Worm (Caenorhabditis elegans) whole organism, young adult: ENCODE results near the gene C24H10.3.

Experiments used
- C06A6.2 ChIP-seq: fragments of 200-800 bp; sonication (Bioruptor generic); conservative IDR thresholded peaks from 2 replicates; pipeline ENCODE4 v1.3.6; 2022; ENCODE audit warnings: missing genetic modification characterization, missing compliant biosample characterization
- F22D6.2 ChIP-seq: sonication (generic microtip); optimal IDR thresholded peaks from 2 replicates; lab custom pipeline; 2016; ENCODE audit warnings: mild to moderate bottlenecking, missing genetic modification characterization, missing compliant biosample characterization
- F37B4.10 ChIP-seq: fragments of 200-800 bp; sonication (Bioruptor generic); IDR thresholded peaks from 2 replicates; pipeline ENCODE4 v1.3.6; 2022; ENCODE audit warnings: missing genetic modification characterization, missing compliant biosample characterization
- F52B5.7 ChIP-seq: sonication (generic microtip); optimal IDR thresholded peaks from 2 replicates; lab custom pipeline; 2016; ENCODE audit warnings: mild to moderate bottlenecking, missing genetic modification characterization, missing compliant biosample characterization
- T07F8.4 ChIP-seq: sonication (generic microtip); optimal IDR thresholded peaks from 2 replicates; lab custom pipeline; 2016; ENCODE audit warnings: mild to moderate bottlenecking, missing genetic modification characterization, moderate library complexity, missing compliant biosample characterization
- Y53G8AR.9 ChIP-seq: fragments of 200-800 bp; sonication (Bioruptor generic); conservative IDR thresholded peaks from 2 replicates; pipeline ENCODE4 v1.3.6; 2022; ENCODE audit warnings: missing genetic modification reagents, missing genetic modification characterization, missing compliant biosample characterization
- akir-1 ChIP-seq: fragments of 200-800 bp; sonication (Bioruptor generic); optimal IDR thresholded peaks from 2 replicates; lab custom pipeline; 2018; ENCODE audit warnings: mild to moderate bottlenecking, missing genetic modification characterization, moderate library complexity, missing compliant biosample characterization
- ama-1 ChIP-seq, 3 experiments: fragments of 150-350 bp in 1 of 3; sonication (generic microtip) in 2 of 3; optimal IDR thresholded peaks; 2 replicates each; lab custom pipeline; 2014 to 2018; ENCODE audit warnings: missing biosample characterization in 2 of 3, missing genetic modification characterization in 2 of 3, missing genetic modification reagents in 2 of 3
- attf-5 ChIP-seq: fragments of 200-800 bp; sonication (Bioruptor generic); optimal IDR thresholded peaks from 2 replicates; lab custom pipeline; 2018; ENCODE audit warnings: mild to moderate bottlenecking, missing genetic modification characterization, missing compliant biosample characterization
- cebp-1 ChIP-seq, 2 experiments: fragments of 200-800 bp in 1 of 2; sonication (Bioruptor generic) in 1 of 2; sonication (generic microtip) in 1 of 2; IDR thresholded peaks in 1 of 2; optimal IDR thresholded peaks in 1 of 2; 2 replicates each; pipeline versions ENCODE4 v1.3.6 to Lab custom; 2017 to 2022; ENCODE audit warnings: missing compliant biosample characterization in 2 of 2, missing genetic modification characterization in 2 of 2, mild to moderate bottlenecking in 1 of 2, missing genetic modification reagents in 1 of 2, moderate library complexity in 1 of 2
- ceh-40 ChIP-seq: fragments of 200-800 bp; sonication (Bioruptor generic); IDR thresholded peaks from 2 replicates; pipeline ENCODE4 v1.3.6; 2022; ENCODE audit warnings: missing genetic modification characterization, missing compliant biosample characterization
- ceh-91 ChIP-seq: fragments of 200-800 bp; sonication (Bioruptor generic); IDR thresholded peaks from 2 replicates; pipeline ENCODE4 v1.3.6; 2022; ENCODE audit warnings: missing genetic modification reagents, missing genetic modification characterization, missing compliant biosample characterization
- dox-1 ChIP-seq: fragments of 200-800 bp; sonication (Bioruptor generic); IDR thresholded peaks from 2 replicates; pipeline ENCODE4 v1.3.6; 2022; ENCODE audit warnings: missing genetic modification reagents, missing genetic modification characterization, missing compliant biosample characterization
- dpl-1 ChIP-seq: fragments of 150-350 bp; optimal IDR thresholded peaks from 2 replicates; lab custom pipeline; 2014; ENCODE audit warnings: missing biosample characterization, missing genetic modification reagents, missing genetic modification characterization
- ets-4 ChIP-seq: fragments of 200-800 bp; sonication (Bioruptor generic); optimal IDR thresholded peaks from 2 replicates; lab custom pipeline; 2018; ENCODE audit warnings: mild to moderate bottlenecking, missing genetic modification characterization, missing compliant biosample characterization
- fkh-3 ChIP-seq: sonication (generic microtip); optimal IDR thresholded peaks from 2 replicates; lab custom pipeline; 2016; ENCODE audit warnings: mild to moderate bottlenecking, missing genetic modification characterization, missing compliant biosample characterization
- gei-17 ChIP-seq: fragments of 200-800 bp; sonication (Bioruptor generic); optimal IDR thresholded peaks from 2 replicates; lab custom pipeline; 2018; ENCODE audit warnings: mild to moderate bottlenecking, missing genetic modification characterization, missing compliant biosample characterization
- him-1 ChIP-seq: sonication (generic microtip); optimal IDR thresholded peaks from 2 replicates; lab custom pipeline; 2016; ENCODE audit warnings: missing genotype, missing genetic modification reagents, missing genetic modification characterization, missing compliant biosample characterization
- hlh-12 ChIP-seq: sonication (generic microtip); optimal IDR thresholded peaks from 2 replicates; lab custom pipeline; 2016; ENCODE audit warnings: missing genetic modification characterization, missing compliant biosample characterization
- hmg-1.2 ChIP-seq: fragments of 200-800 bp; sonication (Bioruptor generic); IDR thresholded peaks from 2 replicates; pipeline ENCODE4 v1.3.6; 2022; ENCODE audit warnings: missing genetic modification reagents, missing genetic modification characterization, missing compliant biosample characterization
- lag-1 ChIP-seq: fragments of 200-800 bp; sonication (Bioruptor generic); IDR thresholded peaks from 2 replicates; pipeline ENCODE4 v1.3.6; 2022; ENCODE audit warnings: missing genetic modification reagents, missing genetic modification characterization, missing compliant biosample characterization
- let-526 ChIP-seq: fragments of 200-800 bp; sonication (Bioruptor generic); IDR thresholded peaks from 2 replicates; pipeline ENCODE4 v1.3.6; 2022; ENCODE audit warnings: missing genetic modification reagents, missing genetic modification characterization, missing compliant biosample characterization
- let-607 ChIP-seq, 2 experiments: fragments of 200-800 bp in 1 of 2; sonication (Bioruptor generic) in 1 of 2; sonication (generic microtip) in 1 of 2; optimal IDR thresholded peaks; 2 replicates each; lab custom pipeline; 2016 to 2018; ENCODE audit warnings: mild to moderate bottlenecking in 2 of 2, missing compliant biosample characterization in 2 of 2, missing genetic modification characterization in 2 of 2, moderate library complexity in 2 of 2, missing genotype in 1 of 2
- lin-26 ChIP-seq: fragments of 200-800 bp; sonication (Bioruptor generic); IDR thresholded peaks from 2 replicates; pipeline ENCODE4 v1.3.6; 2022; ENCODE audit warnings: missing genetic modification reagents, missing genetic modification characterization, missing compliant biosample characterization
- lin-35 ChIP-seq, 3 experiments: fragments of 150-350 bp in 2 of 3; sonication (generic microtip) in 1 of 3; optimal IDR thresholded peaks; 2 replicates each; lab custom pipeline; 2014 to 2018; ENCODE audit warnings: missing biosample characterization in 3 of 3, missing genetic modification characterization in 3 of 3, missing genetic modification reagents in 3 of 3
- lsy-27 ChIP-seq: sonication (generic microtip); optimal IDR thresholded peaks from 2 replicates; lab custom pipeline; 2017; ENCODE audit warnings: missing genetic modification characterization, mild to moderate bottlenecking, missing compliant biosample characterization, antibody characterized with exemption, missing genotype, borderline replicate concordance; ENCODE audit not compliant: insufficient read depth
- madf-10 ChIP-seq: sonication (generic microtip); optimal IDR thresholded peaks from 2 replicates; lab custom pipeline; 2016; ENCODE audit warnings: mild to moderate bottlenecking, missing genetic modification characterization, missing compliant biosample characterization
- madf-3 ChIP-seq: fragments of 200-800 bp; sonication (Bioruptor generic); IDR thresholded peaks from 2 replicates; pipeline ENCODE4 v1.3.6; 2022; ENCODE audit warnings: missing genetic modification reagents, missing genetic modification characterization, missing compliant biosample characterization
- madf-8 ChIP-seq: fragments of 200-800 bp; sonication (Bioruptor generic); conservative IDR thresholded peaks from 2 replicates; pipeline ENCODE4 v1.3.6; 2022; ENCODE audit warnings: missing genetic modification reagents, missing genetic modification characterization, missing compliant biosample characterization
- nhr-120 ChIP-seq: fragments of 200-800 bp; sonication (Bioruptor generic); IDR thresholded peaks from 2 replicates; pipeline ENCODE4 v1.3.6; 2022; ENCODE audit warnings: missing genetic modification characterization, missing compliant biosample characterization
- nhr-27 ChIP-seq: fragments of 200-800 bp; sonication (Bioruptor generic); optimal IDR thresholded peaks from 2 replicates; lab custom pipeline; 2018; ENCODE audit warnings: mild to moderate bottlenecking, missing genetic modification characterization, moderate library complexity, missing compliant biosample characterization
- nhr-80 ChIP-seq: sonication (generic microtip); optimal IDR thresholded peaks from 2 replicates; lab custom pipeline; 2016; ENCODE audit warnings: missing genetic modification characterization, missing compliant biosample characterization
- rcor-1 ChIP-seq: fragments of 200-800 bp; sonication (Bioruptor generic); IDR thresholded peaks from 2 replicates; pipeline ENCODE4 v1.3.6; 2022; ENCODE audit warnings: missing genetic modification reagents, missing genetic modification characterization, missing compliant biosample characterization
- snpc-1.1 ChIP-seq: sonication (generic microtip); optimal IDR thresholded peaks from 2 replicates; lab custom pipeline; 2017; ENCODE audit warnings: missing genetic modification characterization, mild to moderate bottlenecking, missing compliant biosample characterization, antibody characterized with exemption, moderate library complexity, missing genotype, missing genetic modification reagents; ENCODE audit not compliant: insufficient read depth
- snpc-4 ChIP-seq, 5 experiments: fragments of 150-350 bp in 1 of 5; sonication (generic microtip) in 4 of 5; optimal IDR thresholded peaks; 2 replicates each; lab custom pipeline; 2014 to 2018; ENCODE audit warnings: missing genetic modification characterization in 5 of 5, missing biosample characterization in 3 of 5, antibody characterized with exemption in 2 of 5, mild to moderate bottlenecking in 2 of 5, missing compliant biosample characterization in 2 of 5, missing genotype in 2 of 5, moderate library complexity in 2 of 5, missing genetic modification reagents in 1 of 5
- somi-1 ChIP-seq: fragments of 200-800 bp; sonication (Bioruptor generic); optimal IDR thresholded peaks from 2 replicates; lab custom pipeline; 2018; ENCODE audit warnings: mild to moderate bottlenecking, missing genetic modification characterization, missing compliant biosample characterization
- sptf-2 ChIP-seq: fragments of 200-800 bp; sonication (Bioruptor generic); optimal IDR thresholded peaks from 2 replicates; lab custom pipeline; 2018; ENCODE audit warnings: mild to moderate bottlenecking, missing genetic modification characterization, missing compliant biosample characterization
- ztf-22 ChIP-seq: fragments of 200-800 bp; sonication (Bioruptor generic); optimal IDR thresholded peaks from 2 replicates; lab custom pipeline; 2018; ENCODE audit warnings: mild to moderate bottlenecking, missing genetic modification characterization, moderate library complexity, missing compliant biosample characterization
- ztf-25 ChIP-seq: fragments of 200-800 bp; sonication (Bioruptor generic); IDR thresholded peaks from 2 replicates; pipeline ENCODE4 v1.3.6; 2022; ENCODE audit warnings: missing genetic modification reagents, missing genetic modification characterization, missing compliant biosample characterization
- ztf-26 ChIP-seq: sonication (generic microtip); optimal IDR thresholded peaks from 2 replicates; lab custom pipeline; 2017; ENCODE audit warnings: missing genetic modification characterization, missing compliant biosample characterization
- ztf-6 ChIP-seq: fragments of 200-800 bp; sonication (Bioruptor generic); IDR thresholded peaks from 2 replicates; pipeline ENCODE4 v1.3.6; 2022; ENCODE audit warnings: missing genetic modification reagents, missing genetic modification characterization, missing compliant biosample characterization

The C24H10.3 gene

DNA sequence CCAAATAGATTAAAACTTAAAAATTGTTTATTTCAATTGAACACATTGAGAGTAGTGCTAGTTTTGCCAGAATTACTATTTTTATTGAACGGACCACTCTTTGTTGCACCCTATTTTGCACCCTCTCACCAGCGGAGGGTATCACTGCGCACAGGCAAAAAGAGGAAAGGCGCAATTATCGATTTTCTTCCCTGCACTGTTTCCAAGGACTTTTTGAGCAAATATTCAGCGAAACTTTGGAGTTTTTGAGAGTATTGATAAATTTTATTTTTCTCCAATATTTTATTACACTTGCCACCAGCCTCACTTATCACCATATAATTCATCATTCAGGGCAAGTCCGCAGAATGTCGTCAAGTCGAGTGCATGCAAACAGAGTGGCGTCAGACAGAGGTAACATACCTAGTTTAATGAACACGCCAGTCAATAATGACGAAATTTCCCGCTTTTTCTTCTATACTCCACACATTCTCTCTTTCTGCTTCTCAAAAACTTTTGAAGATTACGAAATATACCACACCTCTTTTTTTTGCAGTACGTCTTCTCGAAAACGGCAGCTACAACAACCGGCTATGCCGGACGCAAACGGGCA is 42.7 kb upstream of the C24H10.3 start:
- TF ChIP-seq madf-8 (GFP tag; lab: Robert Waterston, UW) (no peak), attf-5 (GFP tag; lab: Kevin White, UChicago) (peak; percentile 35), dox-1 (GFP tag; lab: Robert Waterston, UW) (0 out of 2 replicates have a peak, but pooled peaks have one; percentile 15), cebp-1 (GFP tag; IDR thresholded peaks at IDR 0.05; lab: Robert Waterston, UW) (peak; percentile 85; the same call in 1 of the 2 replicates), cebp-1 (tag; optimal IDR thresholded peaks at IDR 0.05; lab: Kevin White, UChicago) (peak; percentile 96), ama-1 (optimal IDR thresholded peaks at IDR 0.05; lab: Kevin White, UChicago) (no peak), ama-1 (GFP tag; optimal IDR thresholded peaks at IDR 0.05; lab: Kevin White, UChicago) (no peak), nhr-80 (tag; lab: Kevin White, UChicago) (peak; percentile 78), fkh-3 (tag; lab: Kevin White, UChicago) (no peak), snpc-1.1 (tag; lab: Kevin White, UChicago) (no peak), let-607 (tag; optimal IDR thresholded peaks at IDR 0.05; lab: Kevin White, UChicago) (peak; percentile 54 to 83)

- TF ChIP-seq madf-10 (no peak), let-526 (GFP tag; lab: Robert Waterston, UW) (no peak), lin-26 (GFP tag; lab: Robert Waterston, UW) (no peak), madf-3 (GFP tag; lab: Robert Waterston, UW) (no peak), somi-1 (GFP tag; lab: Kevin White, UChicago) (no peak), dox-1 (GFP tag; lab: Robert Waterston, UW) (no peak), ceh-40 (no peak), ceh-91 (GFP tag; lab: Robert Waterston, UW) (no peak), C06A6.2 (GFP tag; lab: Robert Waterston, UW) (no peak), ztf-22 (GFP tag; lab: Kevin White, UChicago) (no peak), gei-17 (GFP tag; lab: Kevin White, UChicago) (no peak), snpc-4 (GFP tag; optimal IDR thresholded peaks at IDR 0.05; lab: Kevin White, UChicago) (no peak), snpc-4 (tag; optimal IDR thresholded peaks at IDR 0.05; lab: Kevin White, UChicago) (no peak), ztf-25 (GFP tag; lab: Robert Waterston, UW) (no peak), lag-1 (GFP tag; lab: Robert Waterston, UW) (no peak), F37B4.10 (GFP tag; lab: Robert Waterston, UW) (no peak), rcor-1 (GFP tag; lab: Robert Waterston, UW) (no peak)
Observed at ce11 chrX:5020996-5021395, 39.9 kb upstream of the C24H10.3 start, which contains the start of gene ZC449.2. ZC449.2 (plus strand) TSS chrX:5021285.

DNA sequence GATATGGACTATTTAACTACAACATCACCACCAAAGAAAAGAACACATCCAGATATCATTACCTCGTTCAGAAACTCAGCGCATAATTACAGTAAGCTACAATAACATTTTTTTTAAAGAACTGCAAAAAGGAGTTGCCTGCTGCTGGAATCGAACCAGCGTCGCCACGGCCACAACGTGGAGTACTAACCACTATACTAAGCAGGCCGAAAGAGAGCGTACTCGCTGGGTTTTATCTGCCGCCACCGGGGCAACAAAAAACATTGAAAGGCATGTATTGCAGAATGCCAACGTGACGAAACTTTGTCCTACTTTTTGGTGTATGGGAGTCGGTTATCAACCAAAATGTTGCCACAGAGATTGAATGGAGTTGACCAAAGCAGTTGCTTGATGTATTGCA is 38.2 kb upstream of the C24H10.3 start:
- TF ChIP-seq ama-1 (optimal IDR thresholded peaks at IDR 0.05; lab: Kevin White, UChicago) = no peak
- peak in 1 of 2 experiments; percentile 52 for TF ChIP-seq ama-1 (GFP tag; optimal IDR thresholded peaks at IDR 0.05; lab: Kevin White, UChicago)
- TF ChIP-seq T07F8.4 (tag; lab: Kevin White, UChicago) = no peak
- TF ChIP-seq rcor-1 (GFP tag; lab: Robert Waterston, UW) = peak; percentile 44; the same call in 1 of the 2 replicates
- TF ChIP-seq dpl-1 (GFP tag; lab: Kevin White, UChicago) = no peak
- peak; percentile 83 for TF ChIP-seq hmg-1.2 (GFP tag; lab: Robert Waterston, UW)
- peak; percentile 56 for TF ChIP-seq attf-5 (GFP tag; lab: Kevin White, UChicago)
- no peak for TF ChIP-seq nhr-27
- TF ChIP-seq nhr-120 (GFP tag; lab: Robert Waterston, UW) = no peak
- TF ChIP-seq ztf-26 = peak; percentile 28
- no peak for TF ChIP-seq hlh-12 (tag; lab: Kevin White, UChicago)
- peak; percentile 42; the same call in 1 of the 2 replicates for TF ChIP-seq cebp-1 (GFP tag; IDR thresholded peaks at IDR 0.05; lab: Robert Waterston, UW)
- TF ChIP-seq cebp-1 (tag; optimal IDR thresholded peaks at IDR 0.05; lab: Kevin White, UChicago) = no peak
- TF ChIP-seq ets-4 (GFP tag; lab: Kevin White, UChicago) = no peak
- no peak for TF ChIP-seq sptf-2 (GFP tag; lab: Kevin White, UChicago)
- no peak for TF ChIP-seq ztf-6
- no peak; the same call in 1 of the 2 replicates for TF ChIP-seq Y53G8AR.9 (GFP tag; lab: Robert Waterston, UW)
- TF ChIP-seq F52B5.7 (tag; lab: Kevin White, UChicago) = peak; percentile 70
- TF ChIP-seq lsy-27 = no peak
- TF ChIP-seq F22D6.2 (tag; lab: Kevin White, UChicago) = no peak
- peak in 1 of 3 experiments; percentile 37 for TF ChIP-seq lin-35 (GFP tag; optimal IDR thresholded peaks at IDR 0.05; lab: Kevin White, UChicago)
- peak; percentile 32 to 37 for TF ChIP-seq let-607 (tag; optimal IDR thresholded peaks at IDR 0.05; lab: Kevin White, UChicago)
- TF ChIP-seq akir-1 (GFP tag; lab: Kevin White, UChicago) = no peak
- peak; percentile 83 for TF ChIP-seq him-1 (tag; lab: Kevin White, UChicago)
